Worm (Caenorhabditis elegans) whole organism, L4/young adult: ENCODE data around the gene perm-3.

ENCODE experiments used
- W03F9.2 ChIP-seq: fragments of 150-350 bp; optimal IDR thresholded peaks from 2 replicates; lab custom pipeline; 2014; ENCODE audit warnings: missing biosample characterization, missing genetic modification characterization
- him-1 ChIP-seq: sonication (generic microtip); optimal IDR thresholded peaks from 2 replicates; lab custom pipeline; 2016; ENCODE audit warnings: missing genotype, missing genetic modification reagents, missing genetic modification characterization, missing compliant biosample characterization

- TF ChIP-seq him-1 (tag; lab: Kevin White, UChicago) (no peak), W03F9.2 (no peak)
These were observed 25.2 kb downstream of the perm-3 start, which contains the start of gene F41H10.3 for ce11 chrIV:5369414-5369813.
